Fruit fly (Drosophila melanogaster) whole organism, embryonic: ENCODE measurements around the gene NK7.1.
A peak's percentile ranks its signal among the peaks of the same experiment; 100 is the strongest.

ENCODE experiments used
- Aef1 ChIP-seq: fragments of 200-800 bp; sonication (Bioruptor generic); IDR thresholded peaks from 3 replicates; pipeline ENCODE4 v1.3.6; 2022; ENCODE audit warnings: missing biosample characterization, missing genetic modification characterization
- Bgb ChIP-seq: fragments of 200-800 bp; sonication (Bioruptor generic); IDR thresholded peaks from 2 replicates; pipeline ENCODE4 v1.3.6; 2022; ENCODE audit warnings: missing biosample characterization, missing genetic modification characterization; ENCODE audit not compliant: partially characterized antibody
- CG11093 ChIP-seq: fragments of 200-800 bp; sonication (Bioruptor generic); IDR thresholded peaks from 3 replicates; pipeline ENCODE4 v1.3.6; 2022; ENCODE audit warnings: missing biosample characterization, missing genetic modification characterization
- CG11398 ChIP-seq: fragments of 200-800 bp; sonication (Bioruptor generic); optimal IDR thresholded peaks from 2 replicates; lab custom pipeline; 2016; ENCODE audit warnings: missing biosample characterization, missing genetic modification characterization
- CG11504 ChIP-seq: fragments of 200-800 bp; sonication (Bioruptor generic); optimal IDR thresholded peaks from 3 replicates; lab custom pipeline; 2019; ENCODE audit warnings: missing biosample characterization, mild to moderate bottlenecking, missing genetic modification characterization, moderate library complexity
- CG11560 ChIP-seq: fragments of 200-800 bp; sonication (Bioruptor generic); IDR thresholded peaks from 3 replicates; pipeline ENCODE4 v1.3.6; 2022; ENCODE audit warnings: missing biosample characterization, missing genetic modification characterization
- CG12071 ChIP-seq: fragments of 200-800 bp; sonication (Bioruptor generic); optimal IDR thresholded peaks from 3 replicates; lab custom pipeline; 2018; ENCODE audit warnings: missing biosample characterization, mild to moderate bottlenecking, missing genetic modification characterization
- CG12104 ChIP-seq: fragments of 200-800 bp; sonication (Bioruptor generic); optimal IDR thresholded peaks from 3 replicates; lab custom pipeline; 2016; ENCODE audit warnings: missing biosample characterization, missing genetic modification characterization
- CG13775 ChIP-seq: fragments of 200-800 bp; sonication (Bioruptor generic); optimal IDR thresholded peaks from 3 replicates; lab custom pipeline; 2017; ENCODE audit warnings: missing biosample characterization, mild to moderate bottlenecking, missing genetic modification characterization
- CG14050 ChIP-seq: fragments of 200-800 bp; sonication (Bioruptor generic); IDR thresholded peaks from 3 replicates; pipeline ENCODE4 v1.3.6; 2022; ENCODE audit warnings: missing biosample characterization, missing genetic modification characterization
- CG14667 ChIP-seq: fragments of 200-800 bp; sonication (Bioruptor generic); IDR thresholded peaks from 2 replicates; pipeline ENCODE4 v1.3.6; 2022; ENCODE audit warnings: missing biosample characterization, missing genetic modification characterization
- CG14860 ChIP-seq: fragments of 200-800 bp; sonication (Bioruptor generic); IDR thresholded peaks from 3 replicates; pipeline ENCODE4 v1.3.6; 2022; ENCODE audit warnings: missing biosample characterization, missing genetic modification characterization; ENCODE audit not compliant: partially characterized antibody
- CG15479 ChIP-seq: fragments of 200-800 bp; sonication (Bioruptor generic); optimal IDR thresholded peaks from 3 replicates; lab custom pipeline; 2019; ENCODE audit warnings: missing biosample characterization, mild to moderate bottlenecking, missing genetic modification characterization, moderate library complexity
- CG15696 ChIP-seq: fragments of 200-800 bp; sonication (Bioruptor generic); optimal IDR thresholded peaks from 2 replicates; lab custom pipeline; 2019; ENCODE audit warnings: missing biosample characterization, mild to moderate bottlenecking, missing genetic modification characterization, moderate library complexity
- CG1603 ChIP-seq: fragments of 200-800 bp; sonication (Bioruptor generic); optimal IDR thresholded peaks from 2 replicates; lab custom pipeline; 2019; ENCODE audit warnings: missing biosample characterization, mild to moderate bottlenecking, missing genetic modification characterization, moderate library complexity
- CG31365 ChIP-seq: fragments of 200-800 bp; sonication (Bioruptor generic); optimal IDR thresholded peaks from 2 replicates; lab custom pipeline; 2018; ENCODE audit warnings: missing biosample characterization, mild to moderate bottlenecking, missing genetic modification characterization
- CG4328 ChIP-seq: fragments of 200-800 bp; sonication (Bioruptor generic); optimal IDR thresholded peaks from 3 replicates; lab custom pipeline; 2017; ENCODE audit warnings: missing biosample characterization, missing genetic modification reagents, missing genetic modification characterization
- CG4707 ChIP-seq: fragments of 200-800 bp; sonication (Bioruptor generic); optimal IDR thresholded peaks from 2 replicates; lab custom pipeline; 2018; ENCODE audit warnings: missing biosample characterization, mild to moderate bottlenecking, missing genetic modification characterization, moderate library complexity
- CG5245 ChIP-seq: fragments of 200-800 bp; sonication (Bioruptor generic); optimal IDR thresholded peaks from 3 replicates; lab custom pipeline; 2016; ENCODE audit warnings: missing biosample characterization, missing genetic modification characterization
- CG5953 ChIP-seq: fragments of 200-800 bp; sonication (Bioruptor generic); IDR thresholded peaks from 2 replicates; pipeline ENCODE4 v1.3.6; 2022; ENCODE audit warnings: missing biosample characterization, missing genetic modification characterization
- CG6654 ChIP-seq: fragments of 200-800 bp; sonication (Bioruptor generic); optimal IDR thresholded peaks from 2 replicates; lab custom pipeline; 2017; ENCODE audit warnings: missing biosample characterization, mild to moderate bottlenecking, missing genetic modification characterization
- CG8944 ChIP-seq: fragments of 200-800 bp; sonication (Bioruptor generic); optimal IDR thresholded peaks from 3 replicates; lab custom pipeline; 2016; ENCODE audit warnings: missing biosample characterization, missing genetic modification characterization
- CrebB ChIP-seq: fragments of 200-800 bp; sonication (Bioruptor generic); optimal IDR thresholded peaks from 3 replicates; lab custom pipeline; 2018; ENCODE audit warnings: missing biosample characterization, mild to moderate bottlenecking, missing genetic modification characterization
- Dip2 ChIP-seq: fragments of 200-800 bp; sonication (Bioruptor generic); IDR thresholded peaks from 2 replicates; pipeline ENCODE4 v1.3.6; 2022; ENCODE audit warnings: missing biosample characterization, missing genetic modification characterization
- E2f1 ChIP-seq: fragments of 200-800 bp; sonication (Bioruptor generic); IDR thresholded peaks from 2 replicates; pipeline ENCODE4 v1.3.6; 2022; ENCODE audit warnings: missing biosample characterization, missing genetic modification characterization
- Elba2 ChIP-seq: fragments of 200-800 bp; sonication (Bioruptor generic); optimal IDR thresholded peaks from 3 replicates; lab custom pipeline; 2016; ENCODE audit warnings: missing biosample characterization, missing genetic modification characterization
- Ets65A ChIP-seq: fragments of 200-800 bp; sonication (Bioruptor generic); peaks from one replicate; lab custom pipeline; 2016; ENCODE audit warnings: missing biosample characterization, missing genetic modification characterization
- Mes4 ChIP-seq: fragments of 200-800 bp; sonication (Bioruptor generic); optimal IDR thresholded peaks from 2 replicates; lab custom pipeline; 2016; ENCODE audit warnings: missing biosample characterization, missing genetic modification characterization
- Nf-YB ChIP-seq: fragments of 200-800 bp; sonication (Bioruptor generic); optimal IDR thresholded peaks from 3 replicates; lab custom pipeline; 2019; ENCODE audit warnings: missing biosample characterization, mild to moderate bottlenecking, missing genetic modification characterization, moderate library complexity
- Sry-β ChIP-seq: fragments of 200-800 bp; sonication (Bioruptor generic); optimal IDR thresholded peaks from 2 replicates; lab custom pipeline; 2018; ENCODE audit warnings: missing biosample characterization, mild to moderate bottlenecking, missing genetic modification characterization, moderate library complexity
- TFAM ChIP-seq: fragments of 200-800 bp; sonication (Bioruptor generic); optimal IDR thresholded peaks from 2 replicates; lab custom pipeline; 2017; ENCODE audit warnings: missing biosample characterization, missing genetic modification characterization, inconsistent platforms
- ac ChIP-seq: fragments of 200-800 bp; sonication (Bioruptor generic); optimal IDR thresholded peaks from 3 replicates; lab custom pipeline; 2017; ENCODE audit warnings: missing biosample characterization, mild to moderate bottlenecking, missing genetic modification characterization
- ase ChIP-seq: fragments of 200-800 bp; sonication (Bioruptor generic); IDR thresholded peaks from 3 replicates; pipeline ENCODE4 v1.3.6; 2022; ENCODE audit warnings: missing biosample characterization, missing genetic modification characterization
- ato ChIP-seq: fragments of 200-800 bp; sonication (Bioruptor generic); IDR thresholded peaks from 2 replicates; pipeline ENCODE4 v1.3.6; 2022; ENCODE audit warnings: missing biosample characterization, missing genetic modification characterization; ENCODE audit not compliant: partially characterized antibody
- az2 ChIP-seq: fragments of 200-800 bp; sonication (Bioruptor generic); optimal IDR thresholded peaks from 3 replicates; lab custom pipeline; 2016; ENCODE audit warnings: missing biosample characterization, missing genetic modification characterization
- corto ChIP-seq: fragments of 200-800 bp; sonication (Bioruptor generic); optimal IDR thresholded peaks from 2 replicates; lab custom pipeline; 2016; ENCODE audit warnings: missing biosample characterization, mild to moderate bottlenecking, missing genetic modification characterization, moderate library complexity
- crp ChIP-seq, 2 experiments: fragments of 200-800 bp; sonication (Bioruptor generic); optimal IDR thresholded peaks; 2 replicates in 1 of 2; 3 replicates in 1 of 2; lab custom pipeline; 2017; ENCODE audit warnings: missing biosample characterization in 2 of 2, missing genetic modification characterization in 2 of 2, mild to moderate bottlenecking in 1 of 2, moderate library complexity in 1 of 2
- cwo ChIP-seq: fragments of 200-800 bp; sonication (Bioruptor generic); optimal IDR thresholded peaks from 3 replicates; lab custom pipeline; 2017; ENCODE audit warnings: missing biosample characterization, missing genetic modification characterization, mild to moderate bottlenecking, moderate library complexity, missing genetic modification reagents
- dmrt11E ChIP-seq: fragments of 200-800 bp; sonication (Bioruptor generic); optimal IDR thresholded peaks from 3 replicates; lab custom pipeline; 2018; ENCODE audit warnings: missing biosample characterization, mild to moderate bottlenecking, missing genetic modification characterization, moderate library complexity
- fd96Cb ChIP-seq: fragments of 200-800 bp; sonication (Bioruptor generic); optimal IDR thresholded peaks from 2 replicates; lab custom pipeline; 2018; ENCODE audit warnings: missing biosample characterization, mild to moderate bottlenecking, missing genetic modification characterization, moderate library complexity
- gce ChIP-seq: fragments of 200-800 bp; sonication (Bioruptor generic); IDR thresholded peaks from 3 replicates; pipeline ENCODE4 v1.3.6; 2022; ENCODE audit warnings: missing biosample characterization, missing genetic modification characterization
- gro ChIP-seq: fragments of 200-800 bp; sonication (Bioruptor generic); optimal IDR thresholded peaks from 2 replicates; lab custom pipeline; 2016; ENCODE audit warnings: missing biosample characterization, missing genetic modification characterization
- ham ChIP-seq: fragments of 200-800 bp; sonication (Bioruptor generic); IDR thresholded peaks from 2 replicates; pipeline ENCODE4 v1.3.6; 2022; ENCODE audit warnings: missing biosample characterization, missing genetic modification characterization
- kni ChIP-seq: fragments of 200-800 bp; sonication (Bioruptor generic); optimal IDR thresholded peaks from 3 replicates; lab custom pipeline; 2017; ENCODE audit warnings: mild to moderate bottlenecking, missing biosample characterization, missing genetic modification reagents, missing genetic modification characterization
- knrl ChIP-seq: fragments of 200-800 bp; sonication (Bioruptor generic); IDR thresholded peaks from 3 replicates; pipeline ENCODE4 v1.3.6; 2022; ENCODE audit warnings: missing biosample characterization, missing genetic modification characterization; ENCODE audit not compliant: partially characterized antibody
- pb ChIP-seq: fragments of 200-800 bp; sonication (Bioruptor generic); optimal IDR thresholded peaks from 3 replicates; lab custom pipeline; 2016; ENCODE audit warnings: missing biosample characterization, missing genetic modification characterization
- seq ChIP-seq: fragments of 200-800 bp; sonication (Bioruptor generic); IDR thresholded peaks from 2 replicates; pipeline ENCODE4 v1.3.6; 2022; ENCODE audit warnings: missing biosample characterization, missing genetic modification characterization
- sisA ChIP-seq: fragments of 200-800 bp; sonication (Bioruptor generic); IDR thresholded peaks from 2 replicates; pipeline ENCODE4 v1.3.6; 2022; ENCODE audit warnings: missing biosample characterization, missing genetic modification characterization
- stc ChIP-seq: fragments of 200-800 bp; sonication (Bioruptor generic); IDR thresholded peaks from 2 replicates; pipeline ENCODE4 v1.3.6; 2022; ENCODE audit warnings: missing biosample characterization, missing genetic modification characterization
- ttk ChIP-seq: fragments of 200-800 bp; sonication (Bioruptor generic); IDR thresholded peaks from 2 replicates; pipeline ENCODE4 v2.1.2; 2022; ENCODE audit warnings: missing biosample characterization, missing genetic modification characterization
- wdn ChIP-seq: fragments of 200-800 bp; sonication (Bioruptor generic); IDR thresholded peaks from 2 replicates; pipeline ENCODE4 v1.3.6; 2022; ENCODE audit warnings: missing biosample characterization, missing genetic modification characterization

The NK7.1 gene

DNA sequence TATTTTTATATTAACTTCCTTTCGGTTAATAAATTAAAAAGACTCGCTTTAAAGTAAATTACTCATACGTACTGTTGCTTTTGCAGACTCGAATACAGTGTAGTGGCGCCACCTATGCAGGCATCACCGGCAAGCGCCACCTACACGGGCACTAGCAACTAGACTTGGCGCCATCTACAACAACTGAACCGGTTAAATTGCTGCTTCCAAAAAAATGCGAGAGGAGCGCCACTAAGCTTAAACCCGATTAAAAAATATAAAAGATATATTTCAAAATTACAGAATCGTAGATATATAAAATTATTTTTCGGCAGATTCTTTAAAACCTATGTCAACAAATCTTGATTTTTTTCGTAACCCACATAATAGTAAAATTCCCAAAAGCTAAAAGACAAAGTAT lies 18.5 kb upstream of the NK7.1 start (continued):
- TF ChIP-seq sisA (GFP tag; lab: Robert Waterston, UW) (peak; percentile 93), CG31365 (tag; lab: Kevin White, UChicago) (peak; percentile 66), CG15696 (tag; lab: Kevin White, UChicago) (peak; percentile 95), CG14667 (peak; percentile 91), ac (GFP tag; lab: Kevin White, UChicago) (peak; percentile 49), knrl (GFP tag; lab: Robert Waterston, UW) (peak; percentile 41; the same call in 1 of the 3 replicates), ato (GFP tag; lab: Robert Waterston, UW) (no peak), crp (GFP tag; optimal IDR thresholded peaks at IDR 0.05; lab: Kevin White, UChicago) (no peak), CG12104 (GFP tag; lab: Kevin White, UChicago) (peak; percentile 69), seq (peak; percentile 53; the same call in 1 of the 2 replicates), gce (GFP tag; lab: Robert Waterston, UW) (peak; percentile 75; the same call in 2 of the 3 replicates), CG4707 (no peak), CG11504 (tag; lab: Kevin White, UChicago) (peak; percentile 91), wdn (peak; percentile 56; the same call in 1 of the 2 replicates), CG6654 (GFP tag; lab: Kevin White, UChicago) (peak; percentile 67), az2 (GFP tag; lab: Kevin White, UChicago) (peak; percentile 83), CG11398 (GFP tag; lab: Kevin White, UChicago) (peak; percentile 8), ham (GFP tag; lab: Robert Waterston, UW) (no peak), CG5245 (GFP tag; lab: Kevin White, UChicago) (peak; percentile 98), corto (GFP tag; lab: Kevin White, UChicago) (no peak), CG5953 (peak; percentile 84), CG13775 (GFP tag; lab: Kevin White, UChicago) (peak; percentile 38), CG1603 (tag; lab: Kevin White, UChicago) (peak; percentile 78), CrebB (tag; lab: Kevin White, UChicago) (no peak), dmrt11E (tag; lab: Kevin White, UChicago) (peak; percentile 54), E2f1 (peak; percentile 92), TFAM (GFP tag; lab: Kevin White, UChicago) (peak; percentile 54), ttk (peak; percentile 78), kni (GFP tag; lab: Kevin White, UChicago) (peak; percentile 75), Dip2 (no peak), Elba2 (no peak), CG4328 (peak; percentile 47), CG11560 (tag; lab: Robert Waterston, UW) (peak; percentile 79), cwo (GFP tag; lab: Kevin White, UChicago) (peak; percentile 41), Ets65A (GFP tag; lab: Kevin White, UChicago) (peak; percentile 97), CG12071 (GFP tag; lab: Kevin White, UChicago) (peak; percentile 58), Nf-YB (GFP tag; lab: Kevin White, UChicago) (no peak), gro (GFP tag; lab: Kevin White, UChicago) (peak; percentile 69), Sry-β (GFP tag; lab: Kevin White, UChicago) (peak; percentile 20), Aef1 (GFP tag; lab: Robert Waterston, UW) (peak; percentile 91), CG14860 (GFP tag; lab: Robert Waterston, UW) (no peak), CG8944 (GFP tag; lab: Kevin White, UChicago) (peak; percentile 56), ase (peak; percentile 95), CG15479 (GFP tag; lab: Kevin White, UChicago) (no peak), Bgb (GFP tag; lab: Robert Waterston, UW) (peak; percentile 53; the same call in 1 of the 2 replicates), CG14050 (GFP tag; lab: Robert Waterston, UW) (peak; percentile 72), pb (no peak), Mes4 (GFP tag; lab: Kevin White, UChicago) (peak; percentile 39), CG11093 (peak; percentile 87), stc (peak; percentile 73), fd96Cb (tag; lab: Kevin White, UChicago) (peak; percentile 81)
